Worm (Caenorhabditis elegans): Measurements from ENCODE around the gene F54C8.7.

DNA sequence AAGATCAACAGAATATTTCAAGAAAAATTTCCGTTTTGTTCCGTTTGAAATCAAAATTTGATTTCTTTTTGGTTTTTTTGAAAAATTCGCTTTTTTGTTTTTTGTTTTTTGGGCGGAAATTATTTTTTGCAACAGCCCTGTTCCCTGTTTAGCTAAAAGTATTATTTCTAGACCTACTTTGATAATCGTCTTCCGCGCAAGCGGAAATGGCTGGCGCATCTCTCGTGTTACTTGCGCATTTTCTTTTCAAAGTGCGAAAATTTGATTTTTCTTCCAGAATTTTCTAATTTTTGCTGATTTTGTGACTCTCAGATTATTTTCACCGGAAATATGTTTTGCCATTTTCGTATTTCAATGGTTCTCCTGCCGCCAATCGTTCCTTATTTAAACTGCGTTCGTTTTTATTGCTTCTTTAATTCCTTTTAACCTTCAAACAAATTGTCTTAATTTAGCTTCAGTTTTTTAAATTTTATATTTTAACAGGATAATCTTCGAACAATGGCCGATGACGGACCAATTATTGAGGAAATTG is 20.2 kb downstream of the F54C8.7 start, which contains the start of gene cpar-1:
- TF ChIP-seq nhr-129 (tag; optimal IDR thresholded peaks at IDR 0.05) (no peak), R02D3.7 (tag; optimal IDR thresholded peaks at IDR 0.05) (no peak), nhr-77 (tag; optimal IDR thresholded peaks at IDR 0.05) (no peak), Y55F3AM.14 (GFP tag; optimal IDR thresholded peaks at IDR 0.05) (no peak), egl-27 (tag; optimal IDR thresholded peaks at IDR 0.05) (no peak), ztf-11 (tag; optimal IDR thresholded peaks at IDR 0.05) (no peak)

Measured in whole organism, L2 larva.